Worm (Caenorhabditis elegans) whole organism, L2 larva: Measurements from ENCODE around the gene smim-14.

Source experiments
- lin-13 ChIP-seq: fragments of 150-350 bp; optimal IDR thresholded peaks from 2 replicates; lab custom pipeline; 2014; ENCODE audit warnings: missing biosample characterization, missing genetic modification reagents, missing genetic modification characterization
- ztf-11 ChIP-seq: sonication (generic microtip); optimal IDR thresholded peaks from 2 replicates; lab custom pipeline; 2017; ENCODE audit warnings: missing biosample characterization, missing genetic modification characterization

- TF ChIP-seq ztf-11 (tag; lab: Kevin White, UChicago), result no peak
- no peak for TF ChIP-seq lin-13 (GFP tag; lab: Kevin White, UChicago)
Measured at ce11 chrIII:3470973-3471372, 1.4 kb upstream of the smim-14 start.
